Worm (Caenorhabditis elegans): Measurements from ENCODE around the gene F13A7.11.

- TF ChIP-seq lin-15B (tag; optimal IDR thresholded peaks at IDR 0.05) = no peak
- no peak for TF ChIP-seq alr-1 (tag; optimal IDR thresholded peaks at IDR 0.05; ENCODE audit: borderline replicate concordance)
- TF ChIP-seq nhr-237 (tag; optimal IDR thresholded peaks at IDR 0.05) = no peak
- TF ChIP-seq nhr-47 (tag; optimal IDR thresholded peaks at IDR 0.05) = no peak
- no peak for TF ChIP-seq ztf-11 (tag; optimal IDR thresholded peaks at IDR 0.05)
- no peak for TF ChIP-seq unc-130 (tag; optimal IDR thresholded peaks at IDR 0.05)
- TF ChIP-seq ceh-88 (GFP tag; IDR thresholded peaks at IDR 0.05) = no peak
- no peak for TF ChIP-seq nhr-85 (tag)
- no peak for TF ChIP-seq vab-15 (tag; optimal IDR thresholded peaks at IDR 0.05)
Observed at ce11 chrV:16405366-16405765, 10.3 kb upstream of the F13A7.11 start.

Measured in whole organism, L1 larva.